Fruit fly (Drosophila melanogaster): ENCODE results near the gene puc.

dm6 chr3R:8110198-8110642 is 5.1 kb downstream of the puc start:
- TF ChIP-seq tj (GFP tag; optimal IDR thresholded peaks at IDR 0.05) = no peak
- TF ChIP-seq pad (GFP tag; optimal IDR thresholded peaks at IDR 0.05) = no peak
- no peak for TF ChIP-seq CG5204 (GFP tag; optimal IDR thresholded peaks at IDR 0.05)
- TF ChIP-seq CG12768 (GFP tag; optimal IDR thresholded peaks at IDR 0.05) = peak; percentile 23
